Fruit fly (Drosophila melanogaster): Measurements from ENCODE around the gene Mipp1.

Mipp1 gene

dm6 chr3L:16612152-16612551 is 39.0 kb upstream of the Mipp1 start, which contains the start of gene CG4101 (continued):
- TF ChIP-seq z (GFP tag; IDR thresholded peaks at IDR 0.05) (no peak), CG3838 (GFP tag; optimal IDR thresholded peaks at IDR 0.05) (peak; percentile 88), CG17802 (tag; optimal IDR thresholded peaks at IDR 0.05) (peak; percentile 50), Mrtf (GFP tag; IDR thresholded peaks at IDR 0.05) (peak; percentile 68), ash1 (GFP tag; optimal IDR thresholded peaks at IDR 0.05) (no peak), zen (tag; optimal IDR thresholded peaks at IDR 0.05) (peak; percentile 71), dm (GFP tag; optimal IDR thresholded peaks at IDR 0.05) (peak; percentile 27), Dek (tag; optimal IDR thresholded peaks at IDR 0.05) (peak; percentile 77), CG31388 (GFP tag; optimal IDR thresholded peaks at IDR 0.05) (no peak), crp (GFP tag; optimal IDR thresholded peaks at IDR 0.05) (peak in 1 of 2 experiments; percentile 51), CG12391 (tag; optimal IDR thresholded peaks at IDR 0.05) (peak; percentile 91), CG14667 (GFP tag; IDR thresholded peaks at IDR 0.05) (peak; percentile 62), CG1233 (GFP tag; optimal IDR thresholded peaks at IDR 0.05) (peak; percentile 60), CG7987 (GFP tag; optimal IDR thresholded peaks at IDR 0.05) (peak; percentile 53), Adf1 (GFP tag; IDR thresholded peaks at IDR 0.05) (peak; percentile 51), Gug (GFP tag; IDR thresholded peaks at IDR 0.05) (peak; percentile 73; the same call in 2 of the 4 replicates), CG10654 (GFP tag; optimal IDR thresholded peaks at IDR 0.05) (peak; percentile 77), CG12942 (GFP tag; optimal IDR thresholded peaks at IDR 0.05) (peak; percentile 81), Opbp (GFP tag; IDR thresholded peaks at IDR 0.05; ENCODE audit: partially characterized antibody) (peak; percentile 70; the same call in 2 of the 3 replicates), CG34376 (GFP tag; optimal IDR thresholded peaks at IDR 0.05) (peak; percentile 77), nerfin-2 (GFP tag; IDR thresholded peaks at IDR 0.05; ENCODE audit: partially characterized antibody) (no peak), CG13775 (GFP tag; optimal IDR thresholded peaks at IDR 0.05) (peak; percentile 77), Atf6 (GFP tag; IDR thresholded peaks at IDR 0.05) (peak; percentile 80), lola (GFP tag; optimal IDR thresholded peaks at IDR 0.05) (peak in 1 of 3 experiments; percentile 73), ewg (GFP tag; optimal IDR thresholded peaks at IDR 0.05) (peak; percentile 49), slp2 (GFP tag; optimal IDR thresholded peaks at IDR 0.05) (peak; percentile 66), CG2889 (GFP tag; IDR thresholded peaks at IDR 0.05) (peak; percentile 40; the same call in 1 of the 3 replicates), H2.0 (GFP tag; IDR thresholded peaks at IDR 0.05) (peak; percentile 77), odd (GFP tag; optimal IDR thresholded peaks at IDR 0.05) (peak; percentile 62), caup (GFP tag; optimal IDR thresholded peaks at IDR 0.05; ENCODE audit: severe bottlenecking) (peak; percentile 74), YL-1 (GFP tag; optimal IDR thresholded peaks at IDR 0.05) (peak; percentile 79), jigr1 (GFP tag; IDR thresholded peaks at IDR 0.05) (no peak), dmrt99B (tag; optimal IDR thresholded peaks at IDR 0.05) (peak; percentile 72), CG11504 (tag; optimal IDR thresholded peaks at IDR 0.05) (peak; percentile 80), lmd (GFP tag; IDR thresholded peaks at IDR 0.05) (peak; percentile 75), Dfd (GFP tag; optimal IDR thresholded peaks at IDR 0.05) (no peak), CG13894 (tag; optimal IDR thresholded peaks at IDR 0.05) (peak; percentile 90), seq (GFP tag; IDR thresholded peaks at IDR 0.05) (peak; percentile 63; the same call in 1 of the 2 replicates), dan (GFP tag; IDR thresholded peaks at IDR 0.05) (no peak), CG1024 (GFP tag; IDR thresholded peaks at IDR 0.05) (peak; percentile 63), br (optimal IDR thresholded peaks at IDR 0.05) (no peak), Neu2 (GFP tag; optimal IDR thresholded peaks at IDR 0.05; ENCODE audit: borderline replicate concordance) (no peak), pb (GFP tag; optimal IDR thresholded peaks at IDR 0.05) (peak; percentile 27), gce (GFP tag; IDR thresholded peaks at IDR 0.05) (peak; percentile 43; the same call in 1 of the 3 replicates), otp (GFP tag; IDR thresholded peaks at IDR 0.05) (peak; percentile 66; the same call in 2 of the 3 replicates), da (GFP tag; optimal IDR thresholded peaks at IDR 0.05) (peak; percentile 24), Awh (GFP tag; IDR thresholded peaks at IDR 0.05) (no peak), Ptx1 (GFP tag; IDR thresholded peaks at IDR 0.05) (peak; percentile 83), CG6689 (GFP tag; IDR thresholded peaks at IDR 0.05) (peak; percentile 77), CG8359 (GFP tag; optimal IDR thresholded peaks at IDR 0.05; ENCODE audit: borderline replicate concordance) (no peak), E2f1 (GFP tag; IDR thresholded peaks at IDR 0.05) (peak; percentile 67)
